Worm (Caenorhabditis elegans) whole organism, midembryonic: ENCODE data around the gene ZK1193.2.

Source experiments
- med-1 ChIP-seq: sonication (generic microtip); optimal IDR thresholded peaks from 2 replicates; lab custom pipeline; 2017; ENCODE audit warnings: missing genetic modification characterization, mild to moderate bottlenecking, missing compliant biosample characterization, antibody characterized with exemption, missing genetic modification reagents; ENCODE audit not compliant: insufficient read depth
- tab-1 ChIP-seq: fragments of 200-800 bp; sonication (Bioruptor generic); IDR thresholded peaks from 2 replicates; pipeline ENCODE4 v1.3.6; 2022; ENCODE audit warnings: missing genetic modification characterization, missing compliant biosample characterization
- ztf-23 ChIP-seq: fragments of 200-800 bp; sonication (Bioruptor generic); IDR thresholded peaks from 2 replicates; pipeline ENCODE4 v1.3.6; 2022; ENCODE audit warnings: missing genetic modification reagents, missing genetic modification characterization, missing compliant biosample characterization

DNA sequence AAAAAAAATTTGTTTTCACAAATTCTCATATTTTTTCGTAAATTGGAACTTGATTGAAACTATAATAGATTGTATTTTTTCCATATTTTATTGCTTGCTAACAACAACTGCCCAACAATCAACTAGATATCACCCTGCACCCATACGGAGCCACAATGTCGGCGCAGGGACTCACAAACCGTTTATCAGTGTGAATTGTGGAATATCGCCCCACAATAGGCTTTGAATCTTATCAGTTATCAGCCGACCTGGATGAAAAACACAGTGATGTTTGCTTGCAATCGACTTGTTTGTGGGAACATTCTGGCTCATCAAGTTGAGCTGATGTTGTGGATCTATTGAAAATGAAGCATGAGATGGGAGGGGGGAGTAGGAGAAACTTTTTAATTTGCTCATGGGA is 13.6 kb upstream of the ZK1193.2 start:
- TF ChIP-seq med-1 (no peak), tab-1 (no peak), ztf-23 (GFP tag; lab: Robert Waterston, UW) (no peak)
